Worm (Caenorhabditis elegans) whole organism, mixed stage, embryonic: ENCODE results near the gene D2023.1.

Experiments
- bed-3 ChIP-seq: fragments of 200-800 bp; sonication (Bioruptor generic); optimal IDR thresholded peaks from 3 replicates; lab custom pipeline; 2018; ENCODE audit warnings: mild to moderate bottlenecking, missing genetic modification characterization, moderate library complexity, missing compliant biosample characterization
- blmp-1 ChIP-seq: fragments of 150-350 bp; optimal IDR thresholded peaks from 2 replicates; lab custom pipeline; 2014; ENCODE audit warnings: missing biosample characterization, missing genetic modification characterization
- ceh-43 ChIP-seq: fragments of 200-800 bp; sonication (Bioruptor generic); optimal IDR thresholded peaks from 2 replicates; lab custom pipeline; 2018; ENCODE audit warnings: mild to moderate bottlenecking, missing genetic modification characterization, moderate library complexity, missing compliant biosample characterization
- ceh-83 ChIP-seq: fragments of 200-800 bp; sonication (Bioruptor generic); optimal IDR thresholded peaks from 2 replicates; lab custom pipeline; 2018; ENCODE audit warnings: mild to moderate bottlenecking, missing genetic modification characterization, missing compliant biosample characterization
- ces-1 ChIP-seq: fragments of 150-350 bp; optimal IDR thresholded peaks from 2 replicates; lab custom pipeline; 2014; ENCODE audit warnings: missing biosample characterization, missing genetic modification reagents, missing genetic modification characterization
- cnd-1 ChIP-seq: fragments of 200-800 bp; sonication (Bioruptor generic); optimal IDR thresholded peaks from 2 replicates; lab custom pipeline; 2018; ENCODE audit warnings: mild to moderate bottlenecking, missing genetic modification characterization, missing compliant biosample characterization
- elt-1 ChIP-seq: sonication (generic microtip); optimal IDR thresholded peaks from 2 replicates; lab custom pipeline; 2017; ENCODE audit warnings: missing genetic modification characterization, mild to moderate bottlenecking, missing compliant biosample characterization, antibody characterized with exemption, moderate library complexity, borderline replicate concordance; ENCODE audit not compliant: insufficient read depth
- elt-3 ChIP-seq: fragments of 150-350 bp; optimal IDR thresholded peaks from 2 replicates; lab custom pipeline; 2014; ENCODE audit warnings: missing biosample characterization, missing genetic modification characterization
- flh-1 ChIP-seq: fragments of 200-800 bp; sonication (Bioruptor generic); optimal IDR thresholded peaks from 2 replicates; lab custom pipeline; 2018; ENCODE audit warnings: mild to moderate bottlenecking, missing genetic modification characterization, moderate library complexity, missing compliant biosample characterization
- ham-2 ChIP-seq: fragments of 200-800 bp; sonication (Bioruptor generic); optimal IDR thresholded peaks from 2 replicates; lab custom pipeline; 2018; ENCODE audit warnings: mild to moderate bottlenecking, missing genetic modification characterization, missing compliant biosample characterization
- lin-13 ChIP-seq: fragments of 150-350 bp; optimal IDR thresholded peaks from 2 replicates; lab custom pipeline; 2014; ENCODE audit warnings: missing biosample characterization, missing genetic modification characterization
- lin-32 ChIP-seq: fragments of 200-800 bp; sonication (Bioruptor generic); optimal IDR thresholded peaks from 2 replicates; lab custom pipeline; 2018; ENCODE audit warnings: mild to moderate bottlenecking, missing genetic modification characterization, missing compliant biosample characterization
- lsy-2 ChIP-seq: fragments of 150-350 bp; optimal IDR thresholded peaks from 2 replicates; lab custom pipeline; 2014; ENCODE audit warnings: missing biosample characterization, missing genetic modification characterization
- mab-5 ChIP-seq: fragments of 150-350 bp; optimal IDR thresholded peaks from 2 replicates; lab custom pipeline; 2014; ENCODE audit warnings: missing biosample characterization, missing genetic modification characterization
- mep-1 ChIP-seq: fragments of 150-350 bp; optimal IDR thresholded peaks from 2 replicates; lab custom pipeline; 2017; ENCODE audit warnings: missing biosample characterization, missing genetic modification reagents, missing genetic modification characterization, inconsistent platforms
- mls-2 ChIP-seq: sonication (generic microtip); optimal IDR thresholded peaks from 2 replicates; lab custom pipeline; 2016; ENCODE audit warnings: mild to moderate bottlenecking, missing genetic modification characterization, moderate library complexity, missing compliant biosample characterization
- nhr-12 ChIP-seq: fragments of 150-350 bp; optimal IDR thresholded peaks from 2 replicates; lab custom pipeline; 2014; ENCODE audit warnings: missing biosample characterization, missing genetic modification characterization
- nhr-2 ChIP-seq: fragments of 150-350 bp; optimal IDR thresholded peaks from 2 replicates; lab custom pipeline; 2014; ENCODE audit warnings: missing biosample characterization, missing genetic modification characterization
- nhr-237 ChIP-seq: fragments of 150-350 bp; optimal IDR thresholded peaks from 2 replicates; lab custom pipeline; 2014; ENCODE audit warnings: missing biosample characterization, missing genetic modification characterization
- nhr-28 ChIP-seq: fragments of 150-350 bp; optimal IDR thresholded peaks from 2 replicates; lab custom pipeline; 2014; ENCODE audit warnings: missing biosample characterization, missing genetic modification characterization
- nhr-76 ChIP-seq: sonication (generic microtip); optimal IDR thresholded peaks from 2 replicates; lab custom pipeline; 2017; ENCODE audit warnings: missing biosample characterization, missing genetic modification characterization
- pha-4 ChIP-seq: fragments of 150-350 bp; optimal IDR thresholded peaks from 2 replicates; lab custom pipeline; 2018; ENCODE audit warnings: missing biosample characterization, missing genetic modification reagents, missing genetic modification characterization
- sem-2 ChIP-seq: fragments of 200-800 bp; sonication (Bioruptor generic); optimal IDR thresholded peaks from 2 replicates; lab custom pipeline; 2018; ENCODE audit warnings: mild to moderate bottlenecking, missing genetic modification characterization, missing compliant biosample characterization
- snpc-4 ChIP-seq: fragments of 150-350 bp; optimal IDR thresholded peaks from 2 replicates; lab custom pipeline; 2014; ENCODE audit warnings: missing biosample characterization, missing genetic modification characterization
- sptf-1 ChIP-seq: sonication (generic microtip); optimal IDR thresholded peaks from 2 replicates; lab custom pipeline; 2017; ENCODE audit warnings: mild to moderate bottlenecking, missing genetic modification characterization, moderate library complexity, missing compliant biosample characterization
- tbx-8 ChIP-seq: fragments of 200-800 bp; sonication (Bioruptor generic); optimal IDR thresholded peaks from 2 replicates; lab custom pipeline; 2018; ENCODE audit warnings: mild to moderate bottlenecking, missing genetic modification characterization, moderate library complexity, missing compliant biosample characterization
- unc-120 ChIP-seq: sonication (generic microtip); optimal IDR thresholded peaks from 2 replicates; lab custom pipeline; 2017; ENCODE audit warnings: missing genetic modification characterization, missing compliant biosample characterization; ENCODE audit not compliant: poor library complexity, severe bottlenecking
- unc-39 ChIP-seq: fragments of 150-350 bp; optimal IDR thresholded peaks from 2 replicates; lab custom pipeline; 2014; ENCODE audit warnings: missing biosample characterization, missing genetic modification characterization
- zip-8 ChIP-seq: fragments of 150-350 bp; optimal IDR thresholded peaks from 2 replicates; lab custom pipeline; 2014; ENCODE audit warnings: missing biosample characterization, missing genetic modification characterization
- ztf-11 ChIP-seq: fragments of 150-350 bp; optimal IDR thresholded peaks from 2 replicates; lab custom pipeline; 2014; ENCODE audit warnings: missing biosample characterization, missing genetic modification characterization

D2023.1 gene

DNA sequence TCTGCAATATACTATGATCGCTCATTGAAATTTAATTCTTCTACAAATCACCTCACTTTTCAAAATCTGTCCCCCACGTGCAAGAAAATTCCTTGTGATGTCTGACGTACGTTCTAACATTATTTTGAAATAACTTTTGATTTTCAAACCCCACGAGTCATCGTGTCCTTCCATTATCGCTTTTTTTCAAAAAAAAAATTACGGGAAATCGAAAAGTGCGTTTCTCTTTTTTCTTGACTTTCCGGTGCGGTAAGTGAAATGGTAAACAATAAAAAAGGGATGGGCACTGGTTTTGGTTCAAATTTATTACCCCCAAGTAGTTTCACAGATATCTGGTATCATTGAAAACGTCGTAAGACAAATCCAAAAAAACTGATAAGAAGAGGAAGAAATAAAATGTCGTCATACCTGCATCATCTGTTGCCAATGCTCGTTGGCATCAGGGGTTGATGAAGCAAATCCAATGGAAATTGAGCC, 14.2 kb downstream of the D2023.1 start:
- TF ChIP-seq nhr-237 (tag; lab: Kevin White, UChicago) (no peak), ham-2 (GFP tag; lab: Kevin White, UChicago) (no peak), bed-3 (GFP tag; lab: Kevin White, UChicago) (no peak), blmp-1 (no peak), lin-13 (tag; lab: Kevin White, UChicago) (no peak), ceh-83 (GFP tag; lab: Kevin White, UChicago) (no peak), zip-8 (tag; lab: Kevin White, UChicago) (no peak), nhr-2 (no peak), nhr-28 (no peak), mep-1 (tag; lab: Kevin White, UChicago) (no peak), snpc-4 (tag; lab: Kevin White, UChicago) (no peak)
- TF ChIP-seq, all 35 proteins: peak for 0

DNA sequence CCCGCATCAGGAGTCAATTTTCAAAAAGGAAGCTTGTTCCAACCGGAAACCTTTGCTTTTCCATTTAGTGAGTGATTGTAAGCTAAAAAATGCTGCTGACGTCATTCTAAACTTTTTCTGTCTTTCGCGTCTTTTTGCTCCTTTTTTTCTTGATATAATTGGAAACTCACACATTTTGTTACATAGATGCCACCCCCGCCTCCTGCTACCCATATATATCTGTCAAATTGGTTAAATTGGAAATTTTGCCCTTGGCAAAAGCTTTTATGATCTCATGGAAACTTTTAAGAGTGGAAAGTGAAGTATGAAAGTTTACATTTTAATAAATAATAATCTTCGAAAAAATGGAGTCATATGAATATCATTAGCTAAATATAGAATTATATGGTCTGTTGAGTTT, 20.6 kb downstream of the D2023.1 start:
- TF ChIP-seq mls-2 (tag; lab: Kevin White, UChicago) (no peak), bed-3 (GFP tag; lab: Kevin White, UChicago) (no peak), ztf-11 (tag; lab: Kevin White, UChicago) (no peak), nhr-76 (tag; lab: Kevin White, UChicago) (no peak), cnd-1 (no peak), sem-2 (no peak), mab-5 (tag; lab: Kevin White, UChicago) (no peak), nhr-12 (tag; lab: Kevin White, UChicago) (no peak), blmp-1 (no peak)

DNA sequence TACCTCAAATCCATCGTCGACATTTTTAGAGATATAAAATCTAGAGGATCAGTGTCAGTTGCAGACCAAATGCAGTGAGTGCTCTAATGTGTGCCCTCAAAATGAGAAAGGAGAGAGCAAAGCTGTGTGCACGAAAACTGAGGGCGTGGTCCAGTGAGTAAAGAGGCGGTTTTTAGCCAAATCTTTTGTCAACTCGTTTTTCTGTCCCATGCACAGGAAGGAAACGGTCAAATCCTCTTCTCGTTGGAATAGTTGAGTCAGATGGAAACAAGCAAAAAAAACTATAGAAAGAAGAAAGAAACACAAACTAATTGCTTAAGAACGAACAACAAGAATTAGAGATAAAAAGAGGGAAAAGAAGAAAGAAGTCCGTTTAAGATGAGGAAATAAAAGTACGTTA, 22.6 kb downstream of the D2023.1 start, which contains the start of gene D2023.3:
D2023.3 (minus strand) TSS at position 101 of the 400 bp plus-strand sequence.
- TF ChIP-seq elt-3 (tag; lab: Kevin White, UChicago) (no peak), flh-1 (GFP tag; lab: Kevin White, UChicago) (no peak), blmp-1 (no peak), elt-1 (tag; lab: Kevin White, UChicago) (no peak), bed-3 (GFP tag; lab: Kevin White, UChicago) (no peak), mls-2 (tag; lab: Kevin White, UChicago) (no peak), ceh-83 (GFP tag; lab: Kevin White, UChicago) (no peak), unc-120 (tag; lab: Kevin White, UChicago) (no peak), snpc-4 (tag; lab: Kevin White, UChicago) (no peak), sptf-1 (tag; lab: Kevin White, UChicago) (no peak), lin-32 (GFP tag; lab: Kevin White, UChicago) (no peak), sem-2 (no peak)

DNA sequence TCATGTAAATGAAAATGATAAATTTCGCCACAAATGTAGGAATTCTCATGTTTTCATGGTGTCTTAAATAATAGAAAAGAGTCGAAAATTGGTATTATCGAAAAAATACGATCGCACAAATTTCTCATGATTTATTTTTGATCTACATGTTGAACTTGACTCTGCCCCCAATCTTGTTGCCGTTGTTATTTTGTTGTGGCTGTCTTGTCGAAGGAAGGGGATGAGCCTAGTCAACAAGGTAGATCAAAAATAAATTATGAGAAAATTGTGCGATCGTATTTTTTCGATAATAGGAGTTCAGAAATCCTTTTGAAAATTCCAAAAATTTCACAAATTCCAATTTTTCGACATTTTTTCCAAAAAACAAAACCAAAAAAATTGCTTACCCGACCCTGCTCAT, 26.2 kb downstream of the D2023.1 start:
- no peak for TF ChIP-seq lin-32 (GFP tag; lab: Kevin White, UChicago)
- TF ChIP-seq ces-1 (GFP tag; lab: Kevin White, UChicago): no peak
- TF ChIP-seq unc-39 (tag; lab: Kevin White, UChicago): no peak
- TF ChIP-seq mep-1 (tag; lab: Kevin White, UChicago): no peak
- no peak for TF ChIP-seq lsy-2 (tag; lab: Kevin White, UChicago)

DNA sequence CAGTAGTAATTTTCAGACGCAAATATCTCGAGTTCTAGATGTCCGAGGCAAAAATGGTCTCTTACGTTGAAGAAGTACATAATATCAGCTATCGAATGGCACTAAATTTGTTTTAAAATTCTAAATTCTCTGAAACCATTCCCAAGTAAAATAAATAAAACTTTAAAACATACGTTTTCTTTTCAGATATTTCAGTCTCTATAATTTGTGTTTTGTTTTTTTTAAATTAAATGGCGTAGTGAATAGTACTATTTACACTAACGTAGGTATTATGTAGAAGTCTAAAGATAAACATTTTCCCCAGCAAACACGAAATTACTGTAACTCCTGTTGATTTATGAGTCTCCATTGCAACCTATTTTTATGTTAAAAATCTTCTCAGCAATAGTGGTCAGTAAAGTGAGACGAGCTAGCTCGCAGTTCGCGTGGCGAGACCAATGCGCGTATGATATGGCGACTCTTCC, 27.9 kb downstream of the D2023.1 start:
- TF ChIP-seq pha-4 (tag; lab: Kevin White, UChicago) (no peak), bed-3 (GFP tag; lab: Kevin White, UChicago) (no peak), nhr-76 (tag; lab: Kevin White, UChicago) (no peak), blmp-1 (no peak)

DNA sequence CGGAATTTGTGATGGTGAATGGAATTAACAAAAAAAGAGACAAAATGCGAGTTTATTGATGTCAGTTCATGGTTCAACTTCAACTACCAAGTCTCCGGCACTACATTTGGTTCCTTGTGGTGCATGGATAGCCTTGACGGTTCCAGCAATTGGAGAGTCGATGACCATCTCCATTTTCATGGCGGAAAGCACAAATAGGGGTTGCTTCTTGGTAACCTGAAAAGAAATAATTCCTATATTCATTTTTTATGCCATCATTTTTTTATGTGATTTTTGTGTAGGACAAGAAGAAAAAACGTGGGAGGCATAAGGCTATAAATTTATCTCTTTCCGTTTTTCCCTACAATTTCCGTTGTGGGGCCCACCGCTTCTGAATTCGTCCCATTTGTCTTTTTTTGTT, 28.7 kb downstream of the D2023.1 start:
- no peak for TF ChIP-seq ceh-83 (GFP tag; lab: Kevin White, UChicago)
- TF ChIP-seq lin-32 (GFP tag; lab: Kevin White, UChicago): no peak
- no peak for TF ChIP-seq tbx-8 (GFP tag; lab: Kevin White, UChicago)
- no peak for TF ChIP-seq nhr-237 (tag; lab: Kevin White, UChicago)
- TF ChIP-seq snpc-4 (tag; lab: Kevin White, UChicago): no peak
- TF ChIP-seq ztf-11 (tag; lab: Kevin White, UChicago): no peak
- TF ChIP-seq zip-8 (tag; lab: Kevin White, UChicago): no peak
- TF ChIP-seq mls-2 (tag; lab: Kevin White, UChicago): no peak
- no peak for TF ChIP-seq sem-2
- no peak for TF ChIP-seq ceh-43 (GFP tag; lab: Kevin White, UChicago)
- TF ChIP-seq flh-1 (GFP tag; lab: Kevin White, UChicago): no peak
- no peak for TF ChIP-seq nhr-76 (tag; lab: Kevin White, UChicago)
